Fruit fly (Drosophila melanogaster): ENCODE results near the gene CG42471.

DNA sequence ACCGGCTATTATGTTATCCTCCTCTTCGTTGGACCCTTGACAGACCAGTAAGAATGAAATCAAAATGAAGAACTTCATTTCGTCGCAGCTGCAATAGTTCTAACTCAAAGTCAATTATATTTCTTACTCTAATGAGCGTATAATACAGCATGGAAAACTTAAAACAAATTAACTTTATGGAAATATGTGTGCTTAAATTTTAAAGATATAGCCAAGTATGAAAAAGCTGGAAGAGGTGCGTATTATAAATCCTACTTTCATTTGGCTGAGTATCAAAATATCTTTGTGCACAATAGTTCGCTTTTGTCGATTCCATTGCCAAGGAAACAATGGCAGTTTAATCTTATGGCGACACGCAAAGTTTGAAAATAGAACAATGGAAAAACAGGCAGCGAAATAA lies 580 bp upstream of the CG42471 start, which contains the start of gene Sfp33A1:
- TF ChIP-seq CTCF (optimal IDR thresholded peaks at IDR 0.05) = no peak
- TF ChIP-seq CG8478 (optimal IDR thresholded peaks at IDR 0.05) = no peak
